Worm (Caenorhabditis elegans) whole organism, early embryonic: ENCODE measurements around the gene Y49F6B.6.

Experiments
- ama-1 ChIP-seq: fragments of 150-350 bp; optimal IDR thresholded peaks from 2 replicates; lab custom pipeline; 2014
- ceh-13 ChIP-seq: fragments of 200-800 bp; sonication (Bioruptor generic); optimal IDR thresholded peaks from 2 replicates; lab custom pipeline; 2018; ENCODE audit warnings: mild to moderate bottlenecking, missing genetic modification characterization, missing compliant biosample characterization
- tbx-11 ChIP-seq: fragments of 200-800 bp; sonication (Bioruptor generic); IDR thresholded peaks from 2 replicates; pipeline ENCODE4 v1.3.6; 2022; ENCODE audit warnings: missing genetic modification characterization, missing compliant biosample characterization
- tra-4 ChIP-seq: sonication (generic microtip); optimal IDR thresholded peaks from 2 replicates; lab custom pipeline; 2017; ENCODE audit warnings: missing genetic modification characterization, missing compliant biosample characterization

DNA sequence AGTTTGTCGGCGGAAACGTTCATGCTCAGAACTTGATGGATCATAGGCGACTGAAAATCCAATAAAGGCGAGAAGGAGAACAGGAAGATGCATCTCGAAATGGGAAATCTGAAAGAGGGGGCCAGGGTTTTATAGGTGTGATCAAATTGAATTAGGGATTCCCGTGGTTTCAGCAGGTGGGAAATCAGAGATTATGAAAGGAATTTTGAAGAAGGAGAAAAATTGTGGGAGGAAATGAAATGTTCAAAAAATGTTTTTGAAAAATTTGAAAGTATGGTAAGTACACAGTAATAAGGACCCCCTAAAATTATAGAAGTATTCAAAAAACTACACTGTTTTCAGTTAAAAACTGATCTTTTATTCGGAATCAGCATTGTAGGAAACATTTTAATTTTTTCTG lies 2.4 kb upstream of the Y49F6B.6 start, which contains the start of gene Y49F6B.20:
- TF ChIP-seq tra-4 (no peak), ama-1 (lab: Kevin White, UChicago) (no peak), tbx-11 (no peak), ceh-13 (GFP tag; lab: Kevin White, UChicago) (no peak)
